Fruit fly (Drosophila melanogaster) whole organism, embryonic: ENCODE results near the gene Cpr73D.

Source experiments
- Ada2b ChIP-seq: fragments of 200-800 bp; sonication (Bioruptor generic); IDR thresholded peaks from 2 replicates; pipeline ENCODE4 v1.3.6; 2022; ENCODE audit warnings: missing biosample characterization, missing genetic modification characterization
- BEAF-32 ChIP-seq: fragments of 200-800 bp; sonication (Bioruptor generic); optimal IDR thresholded peaks from 3 replicates; lab custom pipeline; 2017; ENCODE audit warnings: missing biosample characterization, missing genetic modification characterization, mild to moderate bottlenecking, moderate library complexity, missing genetic modification reagents
- C15 ChIP-seq: fragments of 200-800 bp; sonication (Bioruptor generic); IDR thresholded peaks from 3 replicates; pipeline ENCODE4 v1.3.6; 2022; ENCODE audit warnings: missing biosample characterization, missing genetic modification characterization
- CG12071 ChIP-seq: fragments of 200-800 bp; sonication (Bioruptor generic); optimal IDR thresholded peaks from 3 replicates; lab custom pipeline; 2018; ENCODE audit warnings: missing biosample characterization, mild to moderate bottlenecking, missing genetic modification characterization
- CG12155 ChIP-seq: fragments of 200-800 bp; sonication (Bioruptor generic); optimal IDR thresholded peaks from 3 replicates; lab custom pipeline; 2016; ENCODE audit warnings: missing biosample characterization, missing genetic modification characterization
- CG12299 ChIP-seq: fragments of 200-800 bp; sonication (Bioruptor generic); optimal IDR thresholded peaks from 2 replicates; lab custom pipeline; 2018; ENCODE audit warnings: missing biosample characterization, mild to moderate bottlenecking, missing genetic modification characterization
- CG1233 ChIP-seq: fragments of 200-800 bp; sonication (Bioruptor generic); optimal IDR thresholded peaks from 4 replicates; lab custom pipeline; 2018; ENCODE audit warnings: missing biosample characterization, mild to moderate bottlenecking, missing genetic modification characterization
- CG13424 ChIP-seq: fragments of 200-800 bp; sonication (Bioruptor generic); optimal IDR thresholded peaks from 2 replicates; lab custom pipeline; 2019; ENCODE audit warnings: missing biosample characterization, mild to moderate bottlenecking, missing genetic modification characterization, moderate library complexity
- CG15073 ChIP-seq: fragments of 200-800 bp; sonication (Bioruptor generic); optimal IDR thresholded peaks from 2 replicates; lab custom pipeline; 2016; ENCODE audit warnings: missing biosample characterization, missing genetic modification characterization
- CG1647 ChIP-seq: fragments of 200-800 bp; sonication (Bioruptor generic); optimal IDR thresholded peaks from 3 replicates; lab custom pipeline; 2016; ENCODE audit warnings: missing biosample characterization, missing genetic modification characterization
- CG16813 ChIP-seq: fragments of 200-800 bp; sonication (Bioruptor generic); IDR thresholded peaks from 3 replicates; pipeline ENCODE4 v1.3.6; 2022; ENCODE audit warnings: missing biosample characterization, missing genetic modification characterization; ENCODE audit not compliant: partially characterized antibody
- CG17186 ChIP-seq: fragments of 200-800 bp; sonication (Bioruptor generic); optimal IDR thresholded peaks from 3 replicates; lab custom pipeline; 2017; ENCODE audit warnings: missing biosample characterization, missing genetic modification reagents, missing genetic modification characterization
- CG17612 ChIP-seq: fragments of 200-800 bp; sonication (Bioruptor generic); IDR thresholded peaks from 2 replicates; pipeline ENCODE4 v1.3.6; 2022; ENCODE audit warnings: missing biosample characterization, missing genetic modification characterization
- CG17912 ChIP-seq: fragments of 200-800 bp; sonication (Bioruptor generic); optimal IDR thresholded peaks from 2 replicates; lab custom pipeline; 2018; ENCODE audit warnings: missing biosample characterization, mild to moderate bottlenecking, missing genetic modification characterization
- CG18619 ChIP-seq: fragments of 200-800 bp; sonication (Bioruptor generic); optimal IDR thresholded peaks from 3 replicates; lab custom pipeline; 2017; ENCODE audit warnings: missing biosample characterization, mild to moderate bottlenecking, missing genetic modification characterization
- CG30403 ChIP-seq: fragments of 200-800 bp; sonication (Bioruptor generic); optimal IDR thresholded peaks from 3 replicates; lab custom pipeline; 2016; ENCODE audit warnings: missing biosample characterization, missing genetic modification characterization
- CG3065 ChIP-seq: fragments of 200-800 bp; sonication (Bioruptor generic); optimal IDR thresholded peaks from 2 replicates; lab custom pipeline; 2016; ENCODE audit warnings: missing biosample characterization, missing genetic modification characterization
- CG4328 ChIP-seq: fragments of 200-800 bp; sonication (Bioruptor generic); optimal IDR thresholded peaks from 3 replicates; lab custom pipeline; 2017; ENCODE audit warnings: missing biosample characterization, missing genetic modification reagents, missing genetic modification characterization
- CG4617 ChIP-seq: fragments of 200-800 bp; sonication (Bioruptor generic); optimal IDR thresholded peaks from 3 replicates; lab custom pipeline; 2016; ENCODE audit warnings: missing biosample characterization, missing genetic modification characterization, borderline replicate concordance
- CG5245 ChIP-seq: fragments of 200-800 bp; sonication (Bioruptor generic); optimal IDR thresholded peaks from 3 replicates; lab custom pipeline; 2016; ENCODE audit warnings: missing biosample characterization, missing genetic modification characterization
- CG5953 ChIP-seq: fragments of 200-800 bp; sonication (Bioruptor generic); IDR thresholded peaks from 2 replicates; pipeline ENCODE4 v1.3.6; 2022; ENCODE audit warnings: missing biosample characterization, missing genetic modification characterization
- CG6175 ChIP-seq: fragments of 200-800 bp; sonication (Bioruptor generic); IDR thresholded peaks from 3 replicates; pipeline ENCODE4 v1.3.6; 2022; ENCODE audit warnings: missing biosample characterization, missing genetic modification characterization
- CG6854 ChIP-seq: fragments of 200-800 bp; sonication (Bioruptor generic); optimal IDR thresholded peaks from 3 replicates; lab custom pipeline; 2017; ENCODE audit warnings: missing biosample characterization, mild to moderate bottlenecking, missing genetic modification characterization
- CG8944 ChIP-seq: fragments of 200-800 bp; sonication (Bioruptor generic); optimal IDR thresholded peaks from 3 replicates; lab custom pipeline; 2016; ENCODE audit warnings: missing biosample characterization, missing genetic modification characterization
- CG9876 ChIP-seq: fragments of 200-800 bp; sonication (Bioruptor generic); optimal IDR thresholded peaks from 2 replicates; lab custom pipeline; 2016; ENCODE audit warnings: missing biosample characterization, missing genetic modification characterization
- Eip74EF ChIP-seq, 2 experiments: fragments of 200-800 bp in 1 of 2; fragments of >200 bp in 1 of 2; sonication (Bioruptor generic) in 1 of 2; optimal IDR thresholded peaks; 2 replicates each; lab custom pipeline; 2017 to 2019; ENCODE audit warnings: missing biosample characterization in 2 of 2, missing genetic modification characterization in 2 of 2, mild to moderate bottlenecking in 1 of 2, moderate library complexity in 1 of 2
- HLHmδ ChIP-seq: fragments of 200-800 bp; sonication (Bioruptor generic); optimal IDR thresholded peaks from 2 replicates; lab custom pipeline; 2018; ENCODE audit warnings: missing biosample characterization, mild to moderate bottlenecking, missing genetic modification characterization, moderate library complexity
- MBD-R2 ChIP-seq: fragments of 200-800 bp; sonication (Bioruptor generic); IDR thresholded peaks from 2 replicates; pipeline ENCODE4 v1.3.6; 2022; ENCODE audit warnings: missing biosample characterization, missing genetic modification characterization
- Sox102F ChIP-seq: fragments of 200-800 bp; sonication (Bioruptor generic); optimal IDR thresholded peaks from 2 replicates; lab custom pipeline; 2018; ENCODE audit warnings: missing biosample characterization, mild to moderate bottlenecking, missing genetic modification characterization, moderate library complexity
- ac ChIP-seq: fragments of 200-800 bp; sonication (Bioruptor generic); optimal IDR thresholded peaks from 3 replicates; lab custom pipeline; 2017; ENCODE audit warnings: missing biosample characterization, mild to moderate bottlenecking, missing genetic modification characterization
- cas ChIP-seq: fragments of 200-800 bp; sonication (Bioruptor generic); IDR thresholded peaks from 2 replicates; pipeline ENCODE4 v1.3.6; 2022; ENCODE audit warnings: missing biosample characterization, missing genetic modification characterization
- cato ChIP-seq: fragments of 200-800 bp; sonication (Bioruptor generic); optimal IDR thresholded peaks from 2 replicates; lab custom pipeline; 2016; ENCODE audit warnings: missing biosample characterization, missing genetic modification characterization, borderline replicate concordance
- danr ChIP-seq: fragments of 200-800 bp; sonication (Bioruptor generic); IDR thresholded peaks from 2 replicates; pipeline ENCODE4 v1.3.6; 2022; ENCODE audit warnings: missing biosample characterization, missing genetic modification characterization
- dmrt11E ChIP-seq: fragments of 200-800 bp; sonication (Bioruptor generic); optimal IDR thresholded peaks from 3 replicates; lab custom pipeline; 2018; ENCODE audit warnings: missing biosample characterization, mild to moderate bottlenecking, missing genetic modification characterization, moderate library complexity
- dmrt99B ChIP-seq: fragments of 200-800 bp; sonication (Bioruptor generic); optimal IDR thresholded peaks from 2 replicates; lab custom pipeline; 2018; ENCODE audit warnings: missing biosample characterization, mild to moderate bottlenecking, missing genetic modification characterization, moderate library complexity
- ewg ChIP-seq: fragments of 200-800 bp; sonication (Bioruptor generic); optimal IDR thresholded peaks from 3 replicates; lab custom pipeline; 2017; ENCODE audit warnings: mild to moderate bottlenecking, missing biosample characterization, missing genetic modification reagents, missing genetic modification characterization
- gfzf ChIP-seq: fragments of 200-800 bp; sonication (Bioruptor generic); optimal IDR thresholded peaks from 2 replicates; lab custom pipeline; 2016; ENCODE audit warnings: missing biosample characterization, mild to moderate bottlenecking, missing genetic modification characterization, moderate library complexity
- grau ChIP-seq: fragments of 200-800 bp; optimal IDR thresholded peaks from 3 replicates; lab custom pipeline; 2019; ENCODE audit warnings: missing biosample characterization, mild to moderate bottlenecking, missing genetic modification characterization, moderate library complexity
- grn ChIP-seq: fragments of 200-800 bp; sonication (Bioruptor generic); optimal IDR thresholded peaks from 3 replicates; lab custom pipeline; 2017; ENCODE audit warnings: missing biosample characterization, missing genetic modification characterization
- h ChIP-seq: fragments of >200 bp; optimal IDR thresholded peaks from 2 replicates; lab custom pipeline; 2017
- ham ChIP-seq: fragments of 200-800 bp; sonication (Bioruptor generic); IDR thresholded peaks from 2 replicates; pipeline ENCODE4 v1.3.6; 2022; ENCODE audit warnings: missing biosample characterization, missing genetic modification characterization
- ken ChIP-seq: fragments of 200-800 bp; sonication (Bioruptor generic); IDR thresholded peaks from 3 replicates; pipeline ENCODE4 v1.3.6; 2022; ENCODE audit warnings: missing biosample characterization, missing genetic modification characterization
- org-1 ChIP-seq: fragments of 200-800 bp; sonication (Bioruptor generic); optimal IDR thresholded peaks from 2 replicates; lab custom pipeline; 2017; ENCODE audit warnings: missing biosample characterization, missing genetic modification characterization
- pan ChIP-seq, 4 experiments: fragments of >200 bp in 3 of 4; fragments of 200-800 bp in 1 of 4; sonication (Bioruptor generic) in 1 of 4; optimal IDR thresholded peaks in 3 of 4; IDR thresholded peaks in 1 of 4; 2 replicates each; pipeline versions ENCODE4 v1.3.6 to Lab custom; 2017 to 2022; ENCODE audit warnings: missing biosample characterization in 2 of 4, missing genetic modification characterization in 2 of 4, mixed read lengths in 1 of 4
- rib ChIP-seq: fragments of 200-800 bp; sonication (Bioruptor generic); IDR thresholded peaks from 2 replicates; pipeline ENCODE4 v1.3.6; 2022; ENCODE audit warnings: missing biosample characterization, missing genetic modification characterization
- sc ChIP-seq, 3 experiments: fragments of >200 bp in 2 of 3; fragments of 200-800 bp in 1 of 3; sonication (Bioruptor generic) in 1 of 3; optimal IDR thresholded peaks; 2 replicates in 2 of 3; 3 replicates in 1 of 3; lab custom pipeline; 2017; ENCODE audit warnings: mild to moderate bottlenecking in 1 of 3, missing biosample characterization in 1 of 3, missing genetic modification characterization in 1 of 3, missing genetic modification reagents in 1 of 3
- scrt ChIP-seq: fragments of 200-800 bp; sonication (Bioruptor generic); optimal IDR thresholded peaks from 2 replicates; lab custom pipeline; 2018; ENCODE audit warnings: missing biosample characterization, mild to moderate bottlenecking, missing genetic modification characterization, moderate library complexity
- sob ChIP-seq: fragments of 200-800 bp; sonication (Bioruptor generic); IDR thresholded peaks from 2 replicates; pipeline ENCODE4 v1.3.6; 2022; ENCODE audit warnings: missing biosample characterization, missing genetic modification characterization

The Cpr73D gene

dm6 chr3L:16890650-16891336 lies 66.7 kb downstream of the Cpr73D start (continued):
- TF ChIP-seq HLHmδ (peak; percentile 1), sob (GFP tag; lab: Robert Waterston, UW) (peak; percentile 92), CG17186 (GFP tag; lab: Kevin White, UChicago) (peak; percentile 68), CG3065 (peak; percentile 70), CG13424 (tag; lab: Kevin White, UChicago) (peak; percentile 92), CG6175 (GFP tag; lab: Robert Waterston, UW) (peak; percentile 63; the same call in 2 of the 3 replicates), CG30403 (GFP tag; lab: Kevin White, UChicago) (peak; percentile 92), pan (optimal IDR thresholded peaks at IDR 0.05; lab: Kevin White, UChicago) (no peak), pan (GFP tag; optimal IDR thresholded peaks at IDR 0.05 in 1 of 2, IDR thresholded peaks at IDR 0.05 in 1 of 2) (peak in 1 of 2 experiments; percentile 93), dmrt11E (tag; lab: Kevin White, UChicago) (peak; percentile 87), CG17612 (peak; percentile 43), Ada2b (GFP tag; lab: Robert Waterston, UW) (peak; percentile 88), scrt (GFP tag; lab: Kevin White, UChicago) (peak; percentile 76), cato (GFP tag; lab: Kevin White, UChicago) (peak; percentile 83), CG18619 (GFP tag; lab: Kevin White, UChicago) (peak; percentile 82), CG6854 (peak; percentile 53), danr (GFP tag; lab: Robert Waterston, UW) (peak; percentile 87), ham (GFP tag; lab: Robert Waterston, UW) (0 out of 2 replicates have a peak, but pooled peaks have one; percentile 15), CG15073 (peak; percentile 71), h (lab: Kevin White, UChicago) (no peak), Eip74EF (GFP tag; optimal IDR thresholded peaks at IDR 0.05; lab: Kevin White, UChicago) (peak in 1 of 2 experiments; percentile 86), CG9876 (GFP tag; lab: Kevin White, UChicago) (peak; percentile 60), CG1233 (GFP tag; lab: Kevin White, UChicago) (peak; percentile 83), Sox102F (GFP tag; lab: Kevin White, UChicago) (peak; percentile 95), CG4617 (peak; percentile 68), CG1647 (GFP tag; lab: Kevin White, UChicago) (peak; percentile 80), ken (GFP tag; lab: Robert Waterston, UW) (peak; percentile 93), C15 (GFP tag; lab: Robert Waterston, UW) (no peak; the same call in 2 of the 3 replicates), org-1 (GFP tag; lab: Kevin White, UChicago) (peak; percentile 86), cas (GFP tag; lab: Robert Waterston, UW) (no peak), sc (optimal IDR thresholded peaks at IDR 0.05; lab: Kevin White, UChicago) (no peak), sc (GFP tag; optimal IDR thresholded peaks at IDR 0.05; lab: Kevin White, UChicago) (peak; percentile 89), ewg (GFP tag; lab: Kevin White, UChicago) (peak; percentile 73), ac (GFP tag; lab: Kevin White, UChicago) (no peak), CG8944 (GFP tag; lab: Kevin White, UChicago) (peak; percentile 89), CG12071 (GFP tag; lab: Kevin White, UChicago) (peak; percentile 78), gfzf (GFP tag; lab: Kevin White, UChicago) (no peak), CG4328 (GFP tag; lab: Kevin White, UChicago) (peak; percentile 59), CG12155 (GFP tag; lab: Kevin White, UChicago) (peak; percentile 76), CG16813 (no peak), grau (peak; percentile 84), CG5953 (GFP tag; lab: Robert Waterston, UW) (peak; percentile 90), CG17912 (GFP tag; lab: Kevin White, UChicago) (no peak), grn (GFP tag; lab: Kevin White, UChicago) (peak; percentile 23), rib (GFP tag; lab: Robert Waterston, UW) (peak; percentile 76), CG12299 (tag; lab: Kevin White, UChicago) (peak; percentile 71), dmrt99B (tag; lab: Kevin White, UChicago) (peak; percentile 96), BEAF-32 (GFP tag; lab: Kevin White, UChicago) (no peak), CG5245 (GFP tag; lab: Kevin White, UChicago) (peak; percentile 93), MBD-R2 (GFP tag; lab: Robert Waterston, UW) (peak; percentile 54; the same call in 1 of the 2 replicates)
